Fruit fly (Drosophila melanogaster) whole organism, embryonic: Measurements from ENCODE around the gene bwa.

Experiments
- C15 ChIP-seq: fragments of 200-800 bp; sonication (Bioruptor generic); IDR thresholded peaks from 3 replicates; pipeline ENCODE4 v1.3.6; 2022; ENCODE audit warnings: missing biosample characterization, missing genetic modification characterization
- CG10366 ChIP-seq: fragments of 200-800 bp; sonication (Bioruptor generic); IDR thresholded peaks from 2 replicates; pipeline ENCODE4 v1.3.6; 2022; ENCODE audit warnings: missing biosample characterization, missing genetic modification characterization
- CG11695 ChIP-seq: fragments of 200-800 bp; sonication (Bioruptor generic); IDR thresholded peaks from 3 replicates; pipeline ENCODE4 v1.3.6; 2022; ENCODE audit warnings: missing biosample characterization, missing genetic modification characterization
- CG13424 ChIP-seq: fragments of 200-800 bp; sonication (Bioruptor generic); optimal IDR thresholded peaks from 2 replicates; lab custom pipeline; 2019; ENCODE audit warnings: missing biosample characterization, mild to moderate bottlenecking, missing genetic modification characterization, moderate library complexity
- CG13624 ChIP-seq: fragments of 200-800 bp; sonication (Bioruptor generic); optimal IDR thresholded peaks from 2 replicates; lab custom pipeline; 2016; ENCODE audit warnings: missing biosample characterization, missing genetic modification characterization
- CG1603 ChIP-seq: fragments of 200-800 bp; sonication (Bioruptor generic); optimal IDR thresholded peaks from 2 replicates; lab custom pipeline; 2019; ENCODE audit warnings: missing biosample characterization, mild to moderate bottlenecking, missing genetic modification characterization, moderate library complexity
- CG1647 ChIP-seq: fragments of 200-800 bp; sonication (Bioruptor generic); optimal IDR thresholded peaks from 3 replicates; lab custom pipeline; 2016; ENCODE audit warnings: missing biosample characterization, missing genetic modification characterization
- CG18011 ChIP-seq: fragments of 200-800 bp; sonication (Bioruptor generic); optimal IDR thresholded peaks from 2 replicates; lab custom pipeline; 2017; ENCODE audit warnings: missing biosample characterization, missing genetic modification characterization, mild to moderate bottlenecking, moderate library complexity, missing genotype
- CG18619 ChIP-seq: fragments of 200-800 bp; sonication (Bioruptor generic); optimal IDR thresholded peaks from 3 replicates; lab custom pipeline; 2017; ENCODE audit warnings: missing biosample characterization, mild to moderate bottlenecking, missing genetic modification characterization
- CG2120 ChIP-seq: fragments of 200-800 bp; sonication (Bioruptor generic); optimal IDR thresholded peaks from 3 replicates; lab custom pipeline; 2016; ENCODE audit warnings: missing biosample characterization, missing genetic modification characterization
- CG33557 ChIP-seq: fragments of 200-800 bp; sonication (Bioruptor generic); optimal IDR thresholded peaks from 2 replicates; lab custom pipeline; 2019; ENCODE audit warnings: missing biosample characterization, mild to moderate bottlenecking, missing genetic modification characterization, moderate library complexity
- CG34376 ChIP-seq: fragments of 200-800 bp; sonication (Bioruptor generic); optimal IDR thresholded peaks from 2 replicates; lab custom pipeline; 2018; ENCODE audit warnings: missing biosample characterization, mild to moderate bottlenecking, missing genetic modification characterization
- CG3995 ChIP-seq: fragments of 200-800 bp; sonication (Bioruptor generic); optimal IDR thresholded peaks from 3 replicates; lab custom pipeline; 2016; ENCODE audit warnings: missing biosample characterization, missing genetic modification characterization
- CG7372 ChIP-seq: fragments of 200-800 bp; sonication (Bioruptor generic); IDR thresholded peaks from 2 replicates; pipeline ENCODE4 v1.3.6; 2022; ENCODE audit warnings: missing biosample characterization, missing genetic modification characterization
- CG8290 ChIP-seq, 3 experiments: fragments of 200-800 bp; sonication (Bioruptor generic); optimal IDR thresholded peaks; 2 replicates each; lab custom pipeline; 2016 to 2019; ENCODE audit warnings: missing biosample characterization in 3 of 3, missing genetic modification characterization in 3 of 3, mild to moderate bottlenecking in 2 of 3, moderate library complexity in 1 of 3
- CG8359 ChIP-seq: fragments of 200-800 bp; sonication (Bioruptor generic); optimal IDR thresholded peaks from 2 replicates; lab custom pipeline; 2017; ENCODE audit warnings: missing biosample characterization, mild to moderate bottlenecking, missing genetic modification characterization, borderline replicate concordance
- Dad ChIP-seq: fragments of 200-800 bp; sonication (Bioruptor generic); optimal IDR thresholded peaks from 3 replicates; lab custom pipeline; 2016; ENCODE audit warnings: missing biosample characterization, missing genetic modification characterization
- Dll ChIP-seq: fragments of 200-800 bp; sonication (Bioruptor generic); IDR thresholded peaks from 4 replicates; pipeline ENCODE4 v1.3.6; 2022; ENCODE audit warnings: missing biosample characterization, missing genetic modification characterization; ENCODE audit not compliant: partially characterized antibody
- E2f1 ChIP-seq: fragments of 200-800 bp; sonication (Bioruptor generic); IDR thresholded peaks from 2 replicates; pipeline ENCODE4 v1.3.6; 2022; ENCODE audit warnings: missing biosample characterization, missing genetic modification characterization
- HLHmδ ChIP-seq: fragments of 200-800 bp; sonication (Bioruptor generic); optimal IDR thresholded peaks from 2 replicates; lab custom pipeline; 2018; ENCODE audit warnings: missing biosample characterization, mild to moderate bottlenecking, missing genetic modification characterization, moderate library complexity
- Hr78 ChIP-seq, 2 experiments: fragments of 200-800 bp in 1 of 2; fragments of >200 bp in 1 of 2; sonication (Bioruptor generic) in 1 of 2; optimal IDR thresholded peaks; 2 replicates each; lab custom pipeline; 2017 to 2019; ENCODE audit warnings: missing biosample characterization in 2 of 2, missing genetic modification characterization in 2 of 2, mild to moderate bottlenecking in 1 of 2, moderate library complexity in 1 of 2
- Lhr ChIP-seq: fragments of 200-800 bp; sonication (Bioruptor generic); optimal IDR thresholded peaks from 3 replicates; lab custom pipeline; 2017; ENCODE audit warnings: mild to moderate bottlenecking, missing biosample characterization, missing genetic modification reagents, missing genetic modification characterization
- Meics ChIP-seq: fragments of 200-800 bp; sonication (Bioruptor generic); optimal IDR thresholded peaks from 2 replicates; lab custom pipeline; 2017; ENCODE audit warnings: missing biosample characterization, mild to moderate bottlenecking, missing genetic modification characterization
- Mes4 ChIP-seq: fragments of 200-800 bp; sonication (Bioruptor generic); optimal IDR thresholded peaks from 2 replicates; lab custom pipeline; 2016; ENCODE audit warnings: missing biosample characterization, missing genetic modification characterization
- Poxn ChIP-seq: fragments of 200-800 bp; sonication (Bioruptor generic); IDR thresholded peaks from 2 replicates; pipeline ENCODE4 v1.3.6; 2022; ENCODE audit warnings: missing biosample characterization, missing genetic modification characterization
- Taf1 ChIP-seq: fragments of 200-800 bp; sonication (Bioruptor generic); IDR thresholded peaks from 2 replicates; pipeline ENCODE4 v1.3.6; 2022; ENCODE audit warnings: missing biosample characterization, missing genetic modification characterization
- Usf ChIP-seq: fragments of 200-800 bp; sonication (Bioruptor generic); optimal IDR thresholded peaks from 2 replicates; lab custom pipeline; 2017; ENCODE audit warnings: missing genotype, missing biosample characterization, missing genetic modification characterization
- ab ChIP-seq: fragments of 200-800 bp; sonication (Bioruptor generic); optimal IDR thresholded peaks from 2 replicates; lab custom pipeline; 2016; ENCODE audit warnings: missing biosample characterization, missing genetic modification characterization
- corto ChIP-seq: fragments of 200-800 bp; sonication (Bioruptor generic); optimal IDR thresholded peaks from 2 replicates; lab custom pipeline; 2016; ENCODE audit warnings: missing biosample characterization, mild to moderate bottlenecking, missing genetic modification characterization, moderate library complexity
- crc ChIP-seq: fragments of 200-800 bp; sonication (Bioruptor generic); optimal IDR thresholded peaks from 2 replicates; lab custom pipeline; 2016; ENCODE audit warnings: missing biosample characterization, missing genetic modification characterization
- esg ChIP-seq: fragments of 200-800 bp; sonication (Bioruptor generic); conservative IDR thresholded peaks from 2 replicates; pipeline ENCODE4 v1.3.6; 2022; ENCODE audit warnings: missing biosample characterization, missing genetic modification characterization
- ewg ChIP-seq: fragments of 200-800 bp; sonication (Bioruptor generic); optimal IDR thresholded peaks from 3 replicates; lab custom pipeline; 2017; ENCODE audit warnings: mild to moderate bottlenecking, missing biosample characterization, missing genetic modification reagents, missing genetic modification characterization
- fd64A ChIP-seq: fragments of 200-800 bp; sonication (Bioruptor generic); optimal IDR thresholded peaks from 3 replicates; lab custom pipeline; 2018; ENCODE audit warnings: missing biosample characterization, mild to moderate bottlenecking, missing genetic modification characterization
- gro ChIP-seq: fragments of 200-800 bp; sonication (Bioruptor generic); optimal IDR thresholded peaks from 2 replicates; lab custom pipeline; 2016; ENCODE audit warnings: missing biosample characterization, missing genetic modification characterization
- ham ChIP-seq: fragments of 200-800 bp; sonication (Bioruptor generic); IDR thresholded peaks from 2 replicates; pipeline ENCODE4 v1.3.6; 2022; ENCODE audit warnings: missing biosample characterization, missing genetic modification characterization
- her ChIP-seq: fragments of 200-800 bp; sonication (Bioruptor generic); optimal IDR thresholded peaks from 2 replicates; lab custom pipeline; 2016; ENCODE audit warnings: missing biosample characterization, missing genetic modification characterization
- ind ChIP-seq: fragments of 200-800 bp; sonication (Bioruptor generic); optimal IDR thresholded peaks from 3 replicates; lab custom pipeline; 2016; ENCODE audit warnings: missing biosample characterization, missing genetic modification characterization
- klu ChIP-seq: fragments of 200-800 bp; sonication (Bioruptor generic); IDR thresholded peaks from 2 replicates; pipeline ENCODE4 v1.3.6; 2022; ENCODE audit warnings: missing biosample characterization, missing genetic modification characterization
- knrl ChIP-seq: fragments of 200-800 bp; sonication (Bioruptor generic); IDR thresholded peaks from 3 replicates; pipeline ENCODE4 v1.3.6; 2022; ENCODE audit warnings: missing biosample characterization, missing genetic modification characterization; ENCODE audit not compliant: partially characterized antibody
- mirr ChIP-seq: fragments of 200-800 bp; sonication (Bioruptor generic); optimal IDR thresholded peaks from 3 replicates; lab custom pipeline; 2018; ENCODE audit warnings: missing biosample characterization, mild to moderate bottlenecking, missing genetic modification characterization
- org-1 ChIP-seq: fragments of 200-800 bp; sonication (Bioruptor generic); optimal IDR thresholded peaks from 2 replicates; lab custom pipeline; 2017; ENCODE audit warnings: missing biosample characterization, missing genetic modification characterization
- pzg ChIP-seq: fragments of 200-800 bp; sonication (Bioruptor generic); optimal IDR thresholded peaks from 3 replicates; lab custom pipeline; 2018; ENCODE audit warnings: missing biosample characterization, mild to moderate bottlenecking, missing genetic modification characterization, moderate library complexity
- ranshi ChIP-seq: fragments of 200-800 bp; sonication (Bioruptor generic); IDR thresholded peaks from 2 replicates; pipeline ENCODE4 v1.3.6; 2022; ENCODE audit warnings: missing biosample characterization, missing genetic modification characterization
- ro ChIP-seq: fragments of 200-800 bp; sonication (Bioruptor generic); IDR thresholded peaks from 2 replicates; pipeline ENCODE4 v1.3.6; 2022; ENCODE audit warnings: missing biosample characterization, missing genetic modification characterization
- sens-2 ChIP-seq: fragments of 200-800 bp; sonication (Bioruptor generic); IDR thresholded peaks from 2 replicates; pipeline ENCODE4 v1.3.6; 2022; ENCODE audit warnings: missing biosample characterization, missing genetic modification characterization
- twi ChIP-seq: fragments of 200-800 bp; optimal IDR thresholded peaks from 2 replicates; lab custom pipeline; 2019; ENCODE audit warnings: missing biosample characterization, mild to moderate bottlenecking, missing genetic modification characterization, moderate library complexity
- usp ChIP-seq: fragments of >200 bp; optimal IDR thresholded peaks from 2 replicates; lab custom pipeline; 2017; ENCODE audit warnings: missing biosample characterization, missing genetic modification characterization
- vvl ChIP-seq: fragments of 200-800 bp; sonication (Bioruptor generic); IDR thresholded peaks from 2 replicates; pipeline ENCODE4 v1.3.6; 2022; ENCODE audit warnings: missing biosample characterization, missing genetic modification characterization
- z ChIP-seq: fragments of 200-800 bp; sonication (Bioruptor generic); IDR thresholded peaks from 3 replicates; pipeline ENCODE4 v1.3.6; 2022; ENCODE audit warnings: missing biosample characterization, missing genetic modification characterization

The bwa gene

dm6 chr2L:20084785-20085555 lies 18.8 kb downstream of the bwa start, which contains the start of gene fok (continued):
- TF ChIP-seq Taf1 (GFP tag; lab: Robert Waterston, UW) = peak; percentile 90
- TF ChIP-seq ranshi (GFP tag; lab: Robert Waterston, UW) = peak; percentile 94
- TF ChIP-seq her (GFP tag; lab: Kevin White, UChicago) = peak; percentile 91
- peak; percentile 97 for TF ChIP-seq vvl (GFP tag; lab: Robert Waterston, UW)
- peak; percentile 87 for TF ChIP-seq Poxn (GFP tag; lab: Robert Waterston, UW)
- TF ChIP-seq CG18619 (GFP tag; lab: Kevin White, UChicago) = peak; percentile 95
- TF ChIP-seq Dll (GFP tag; lab: Robert Waterston, UW) = peak; percentile 32; the same call in 1 of the 4 replicates
- TF ChIP-seq ham (GFP tag; lab: Robert Waterston, UW) = peak; percentile 86
- TF ChIP-seq Usf (GFP tag; lab: Kevin White, UChicago) = peak; percentile 91
- TF ChIP-seq Hr78 (GFP tag; optimal IDR thresholded peaks at IDR 0.05; lab: Kevin White, UChicago) = peak in 1 of 2 experiments; percentile 98
- peak; percentile 93 for TF ChIP-seq twi (tag; lab: Kevin White, UChicago)
- TF ChIP-seq C15 (GFP tag; lab: Robert Waterston, UW) = no peak
- peak; percentile 91 for TF ChIP-seq ewg
- no peak; the same call in 2 of the 3 replicates for TF ChIP-seq z (GFP tag; lab: Robert Waterston, UW)
- TF ChIP-seq knrl (GFP tag; lab: Robert Waterston, UW) = peak; percentile 33; the same call in 1 of the 3 replicates
- TF ChIP-seq CG11695 = peak; percentile 96
- TF ChIP-seq CG8359 (GFP tag; lab: Kevin White, UChicago) = peak; percentile 90
- peak; percentile 86 for TF ChIP-seq ro (GFP tag; lab: Robert Waterston, UW)
- peak; percentile 96 for TF ChIP-seq gro (GFP tag; lab: Kevin White, UChicago)
- TF ChIP-seq ind (GFP tag; lab: Kevin White, UChicago) = peak; percentile 96
- TF ChIP-seq CG18011 (GFP tag; lab: Kevin White, UChicago) = peak; percentile 86
- TF ChIP-seq ab (GFP tag; lab: Kevin White, UChicago) = peak; percentile 79
- TF ChIP-seq HLHmδ (GFP tag; lab: Kevin White, UChicago) = peak; percentile 75
- peak; percentile 98 for TF ChIP-seq CG2120 (GFP tag; lab: Kevin White, UChicago)
- TF ChIP-seq usp (GFP tag; lab: Kevin White, UChicago) = no peak
- peak; percentile 23 for TF ChIP-seq pzg (GFP tag; lab: Kevin White, UChicago)
- TF ChIP-seq esg = peak; percentile 93
- TF ChIP-seq mirr = peak; percentile 99
- TF ChIP-seq CG13424 (tag; lab: Kevin White, UChicago) = peak; percentile 97
- peak; percentile 89 for TF ChIP-seq CG1647 (GFP tag; lab: Kevin White, UChicago)
- TF ChIP-seq org-1 (GFP tag; lab: Kevin White, UChicago) = peak; percentile 96
- TF ChIP-seq Lhr (GFP tag; lab: Kevin White, UChicago) = peak; percentile 87
- TF ChIP-seq E2f1 (GFP tag; lab: Robert Waterston, UW) = peak; percentile 92
- TF ChIP-seq Dad (GFP tag; lab: Kevin White, UChicago) = peak; percentile 93
- TF ChIP-seq Meics = peak; percentile 95
- TF ChIP-seq CG33557 (GFP tag; lab: Kevin White, UChicago) = peak; percentile 96
- peak; percentile 83 for TF ChIP-seq CG1603 (tag; lab: Kevin White, UChicago)
- TF ChIP-seq CG34376 (GFP tag; lab: Kevin White, UChicago) = peak; percentile 99
- TF ChIP-seq fd64A (GFP tag; lab: Kevin White, UChicago) = peak; percentile 94
- TF ChIP-seq sens-2 = peak; percentile 77
- TF ChIP-seq CG3995 (GFP tag; lab: Kevin White, UChicago) = peak; percentile 68
- peak; percentile 92 for TF ChIP-seq CG10366 (GFP tag; lab: Robert Waterston, UW)
- peak; percentile 92 for TF ChIP-seq crc (GFP tag; lab: Kevin White, UChicago)
- TF ChIP-seq CG7372 (GFP tag; lab: Robert Waterston, UW) = peak; percentile 92
- peak; percentile 97 for TF ChIP-seq CG8290 (GFP tag; optimal IDR thresholded peaks at IDR 0.05; lab: Kevin White, UChicago)
- peak; percentile 89 to 90 for TF ChIP-seq CG8290 (tag; optimal IDR thresholded peaks at IDR 0.05; lab: Kevin White, UChicago)
- peak; percentile 98 for TF ChIP-seq corto
- peak; percentile 90 for TF ChIP-seq klu (GFP tag; lab: Robert Waterston, UW)
- peak; percentile 88 for TF ChIP-seq Mes4
- peak; percentile 95 for TF ChIP-seq CG13624 (GFP tag; lab: Kevin White, UChicago)
